Fruit fly (Drosophila melanogaster) whole organism, embryonic: ENCODE results near the gene Swip-1.

Experiments
- ATbp ChIP-seq: fragments of 200-800 bp; sonication (Bioruptor generic); optimal IDR thresholded peaks from 2 replicates; lab custom pipeline; 2017; ENCODE audit warnings: missing biosample characterization, mild to moderate bottlenecking, missing genetic modification characterization, missing genetic modification reagents
- Aef1 ChIP-seq: fragments of 200-800 bp; sonication (Bioruptor generic); IDR thresholded peaks from 3 replicates; pipeline ENCODE4 v1.3.6; 2022; ENCODE audit warnings: missing biosample characterization, missing genetic modification characterization
- Atf3 ChIP-seq: fragments of 200-800 bp; sonication (Bioruptor generic); optimal IDR thresholded peaks from 3 replicates; lab custom pipeline; 2016; ENCODE audit warnings: missing biosample characterization, missing genetic modification characterization
- Bdp1 ChIP-seq: fragments of 200-800 bp; sonication (Bioruptor generic); optimal IDR thresholded peaks from 3 replicates; lab custom pipeline; 2016; ENCODE audit warnings: missing biosample characterization, missing genetic modification characterization
- CG10543 ChIP-seq: fragments of 200-800 bp; sonication (Bioruptor generic); optimal IDR thresholded peaks from 3 replicates; lab custom pipeline; 2017; ENCODE audit warnings: missing biosample characterization, mild to moderate bottlenecking, missing genetic modification characterization, moderate library complexity
- CG10654 ChIP-seq: fragments of 200-800 bp; sonication (Bioruptor generic); optimal IDR thresholded peaks from 2 replicates; lab custom pipeline; 2016; ENCODE audit warnings: missing biosample characterization, missing genetic modification characterization
- CG10959 ChIP-seq: fragments of 200-800 bp; sonication (Bioruptor generic); IDR thresholded peaks from 2 replicates; pipeline ENCODE4 v1.3.6; 2022; ENCODE audit warnings: missing biosample characterization, missing genetic modification characterization
- CG12071 ChIP-seq: fragments of 200-800 bp; sonication (Bioruptor generic); optimal IDR thresholded peaks from 3 replicates; lab custom pipeline; 2018; ENCODE audit warnings: missing biosample characterization, mild to moderate bottlenecking, missing genetic modification characterization
- CG13287 ChIP-seq: fragments of 200-800 bp; sonication (Bioruptor generic); IDR thresholded peaks from 2 replicates; pipeline ENCODE4 v1.3.6; 2022; ENCODE audit warnings: missing biosample characterization, missing genetic modification characterization; ENCODE audit not compliant: partially characterized antibody
- CG13424 ChIP-seq: fragments of 200-800 bp; sonication (Bioruptor generic); optimal IDR thresholded peaks from 2 replicates; lab custom pipeline; 2019; ENCODE audit warnings: missing biosample characterization, mild to moderate bottlenecking, missing genetic modification characterization, moderate library complexity
- CG13624 ChIP-seq: fragments of 200-800 bp; sonication (Bioruptor generic); optimal IDR thresholded peaks from 2 replicates; lab custom pipeline; 2016; ENCODE audit warnings: missing biosample characterization, missing genetic modification characterization
- CG14667 ChIP-seq: fragments of 200-800 bp; sonication (Bioruptor generic); IDR thresholded peaks from 2 replicates; pipeline ENCODE4 v1.3.6; 2022; ENCODE audit warnings: missing biosample characterization, missing genetic modification characterization
- CG14860 ChIP-seq: fragments of 200-800 bp; sonication (Bioruptor generic); IDR thresholded peaks from 3 replicates; pipeline ENCODE4 v1.3.6; 2022; ENCODE audit warnings: missing biosample characterization, missing genetic modification characterization; ENCODE audit not compliant: partially characterized antibody
- CG16813 ChIP-seq: fragments of 200-800 bp; sonication (Bioruptor generic); IDR thresholded peaks from 3 replicates; pipeline ENCODE4 v1.3.6; 2022; ENCODE audit warnings: missing biosample characterization, missing genetic modification characterization; ENCODE audit not compliant: partially characterized antibody
- CG18011 ChIP-seq: fragments of 200-800 bp; sonication (Bioruptor generic); optimal IDR thresholded peaks from 2 replicates; lab custom pipeline; 2017; ENCODE audit warnings: missing biosample characterization, missing genetic modification characterization, mild to moderate bottlenecking, moderate library complexity, missing genotype
- CG2129 ChIP-seq: fragments of 200-800 bp; sonication (Bioruptor generic); IDR thresholded peaks from 2 replicates; pipeline ENCODE4 v1.3.6; 2022; ENCODE audit warnings: missing biosample characterization, missing genetic modification characterization; ENCODE audit not compliant: partially characterized antibody
- CG30020 ChIP-seq: fragments of 200-800 bp; optimal IDR thresholded peaks from 2 replicates; lab custom pipeline; 2019; ENCODE audit warnings: missing biosample characterization, mild to moderate bottlenecking, missing genetic modification characterization, moderate library complexity
- CG30431 ChIP-seq: fragments of 200-800 bp; sonication (Bioruptor generic); optimal IDR thresholded peaks from 2 replicates; lab custom pipeline; 2017; ENCODE audit warnings: missing biosample characterization, missing genetic modification characterization
- CG32532 ChIP-seq: fragments of 200-800 bp; sonication (Bioruptor generic); IDR thresholded peaks from 2 replicates; pipeline ENCODE4 v1.3.6; 2022; ENCODE audit warnings: missing biosample characterization, missing genetic modification characterization
- CG3838 ChIP-seq: fragments of 200-800 bp; sonication (Bioruptor generic); optimal IDR thresholded peaks from 3 replicates; lab custom pipeline; 2016; ENCODE audit warnings: missing biosample characterization, missing genetic modification characterization
- CG4730 ChIP-seq: fragments of 200-800 bp; sonication (Bioruptor generic); IDR thresholded peaks from 2 replicates; pipeline ENCODE4 v1.3.6; 2022; ENCODE audit warnings: missing biosample characterization, missing genetic modification characterization
- CG4854 ChIP-seq: fragments of 200-800 bp; sonication (Bioruptor generic); optimal IDR thresholded peaks from 2 replicates; lab custom pipeline; 2016; ENCODE audit warnings: missing biosample characterization, missing genetic modification characterization, inconsistent platforms
- CG6791 ChIP-seq: fragments of 200-800 bp; sonication (Bioruptor generic); IDR thresholded peaks from 3 replicates; pipeline ENCODE4 v1.3.6; 2022; ENCODE audit warnings: missing biosample characterization, missing genetic modification characterization; ENCODE audit not compliant: partially characterized antibody
- CG7786 ChIP-seq: fragments of 200-800 bp; sonication (Bioruptor generic); optimal IDR thresholded peaks from 2 replicates; lab custom pipeline; 2016; ENCODE audit warnings: missing biosample characterization, missing genetic modification characterization
- CG9609 ChIP-seq: fragments of 200-800 bp; sonication (Bioruptor generic); optimal IDR thresholded peaks from 3 replicates; lab custom pipeline; 2016; ENCODE audit warnings: missing biosample characterization, missing genetic modification characterization
- CHES-1-like ChIP-seq: fragments of 200-800 bp; sonication (Bioruptor generic); optimal IDR thresholded peaks from 2 replicates; lab custom pipeline; 2016; ENCODE audit warnings: missing biosample characterization, missing genetic modification characterization
- CoRest ChIP-seq: fragments of 200-800 bp; sonication (Bioruptor generic); optimal IDR thresholded peaks from 3 replicates; lab custom pipeline; 2018; ENCODE audit warnings: missing biosample characterization, mild to moderate bottlenecking, missing genetic modification characterization, moderate library complexity
- Gsc ChIP-seq: fragments of 200-800 bp; sonication (Bioruptor generic); IDR thresholded peaks from 2 replicates; pipeline ENCODE4 v1.3.6; 2022; ENCODE audit warnings: missing biosample characterization, missing genetic modification characterization
- Hand ChIP-seq: fragments of 200-800 bp; sonication (Bioruptor generic); optimal IDR thresholded peaks from 2 replicates; lab custom pipeline; 2017; ENCODE audit warnings: mild to moderate bottlenecking, missing biosample characterization, missing genetic modification reagents, missing genetic modification characterization
- Hmr ChIP-seq: fragments of 200-800 bp; sonication (Bioruptor generic); optimal IDR thresholded peaks from 3 replicates; lab custom pipeline; 2017; ENCODE audit warnings: mild to moderate bottlenecking, missing biosample characterization, missing genetic modification reagents, missing genetic modification characterization
- Hr51 ChIP-seq, 2 experiments: fragments of 200-800 bp; sonication (Bioruptor generic); optimal IDR thresholded peaks; 2 replicates in 1 of 2; 3 replicates in 1 of 2; lab custom pipeline; 2016 to 2018; ENCODE audit warnings: missing biosample characterization in 2 of 2, missing genetic modification characterization in 2 of 2, mild to moderate bottlenecking in 1 of 2, moderate library complexity in 1 of 2
- Myb ChIP-seq: fragments of 200-800 bp; sonication (Bioruptor generic); optimal IDR thresholded peaks from 2 replicates; lab custom pipeline; 2016; ENCODE audit warnings: missing biosample characterization, missing genetic modification characterization
- Oli ChIP-seq: fragments of 200-800 bp; sonication (Bioruptor generic); optimal IDR thresholded peaks from 2 replicates; lab custom pipeline; 2018; ENCODE audit warnings: missing biosample characterization, mild to moderate bottlenecking, missing genetic modification characterization, moderate library complexity
- TFAM ChIP-seq: fragments of 200-800 bp; sonication (Bioruptor generic); optimal IDR thresholded peaks from 2 replicates; lab custom pipeline; 2017; ENCODE audit warnings: missing biosample characterization, missing genetic modification characterization, inconsistent platforms
- YL-1 ChIP-seq: fragments of 200-800 bp; sonication (Bioruptor generic); optimal IDR thresholded peaks from 3 replicates; lab custom pipeline; 2017; ENCODE audit warnings: missing biosample characterization, mild to moderate bottlenecking, missing genetic modification characterization
- bigmax ChIP-seq: fragments of 200-800 bp; sonication (Bioruptor generic); optimal IDR thresholded peaks from 2 replicates; lab custom pipeline; 2018; ENCODE audit warnings: missing biosample characterization, mild to moderate bottlenecking, missing genetic modification characterization
- br ChIP-seq: fragments of >200 bp; optimal IDR thresholded peaks from 2 replicates; lab custom pipeline; 2017
- dmrt99B ChIP-seq: fragments of 200-800 bp; sonication (Bioruptor generic); optimal IDR thresholded peaks from 2 replicates; lab custom pipeline; 2018; ENCODE audit warnings: missing biosample characterization, mild to moderate bottlenecking, missing genetic modification characterization, moderate library complexity
- ham ChIP-seq: fragments of 200-800 bp; sonication (Bioruptor generic); IDR thresholded peaks from 2 replicates; pipeline ENCODE4 v1.3.6; 2022; ENCODE audit warnings: missing biosample characterization, missing genetic modification characterization
- ken ChIP-seq: fragments of 200-800 bp; sonication (Bioruptor generic); IDR thresholded peaks from 3 replicates; pipeline ENCODE4 v1.3.6; 2022; ENCODE audit warnings: missing biosample characterization, missing genetic modification characterization
- lab ChIP-seq: fragments of 200-800 bp; sonication (Bioruptor generic); optimal IDR thresholded peaks from 3 replicates; lab custom pipeline; 2017; ENCODE audit warnings: missing biosample characterization, missing genetic modification characterization, mild to moderate bottlenecking, moderate library complexity, missing genetic modification reagents
- lilli ChIP-seq: fragments of 200-800 bp; sonication (Bioruptor generic); optimal IDR thresholded peaks from 3 replicates; lab custom pipeline; 2016; ENCODE audit warnings: missing biosample characterization, missing genetic modification characterization
- onecut ChIP-seq: fragments of 200-800 bp; sonication (Bioruptor generic); IDR thresholded peaks from 2 replicates; pipeline ENCODE4 v1.3.6; 2022; ENCODE audit warnings: missing biosample characterization, missing genetic modification characterization
- p53 ChIP-seq: fragments of 200-800 bp; sonication (Bioruptor generic); optimal IDR thresholded peaks from 2 replicates; lab custom pipeline; 2016; ENCODE audit warnings: missing biosample characterization, missing genetic modification characterization
- ro ChIP-seq: fragments of 200-800 bp; sonication (Bioruptor generic); IDR thresholded peaks from 2 replicates; pipeline ENCODE4 v1.3.6; 2022; ENCODE audit warnings: missing biosample characterization, missing genetic modification characterization
- tin ChIP-seq: fragments of 200-800 bp; sonication (Bioruptor generic); optimal IDR thresholded peaks from 3 replicates; lab custom pipeline; 2016; ENCODE audit warnings: missing biosample characterization, missing genetic modification characterization
- toy ChIP-seq: fragments of 200-800 bp; sonication (Bioruptor generic); IDR thresholded peaks from 2 replicates; pipeline ENCODE4 v1.3.6; 2022; ENCODE audit warnings: missing biosample characterization, missing genetic modification characterization
- trem ChIP-seq: fragments of 200-800 bp; optimal IDR thresholded peaks from 3 replicates; lab custom pipeline; 2019; ENCODE audit warnings: missing biosample characterization, mild to moderate bottlenecking, missing genetic modification characterization, moderate library complexity
- zfh2 ChIP-seq: fragments of 200-800 bp; sonication (Bioruptor generic); optimal IDR thresholded peaks from 2 replicates; lab custom pipeline; 2016; ENCODE audit warnings: missing biosample characterization, missing genetic modification characterization

Swip-1 gene

DNA sequence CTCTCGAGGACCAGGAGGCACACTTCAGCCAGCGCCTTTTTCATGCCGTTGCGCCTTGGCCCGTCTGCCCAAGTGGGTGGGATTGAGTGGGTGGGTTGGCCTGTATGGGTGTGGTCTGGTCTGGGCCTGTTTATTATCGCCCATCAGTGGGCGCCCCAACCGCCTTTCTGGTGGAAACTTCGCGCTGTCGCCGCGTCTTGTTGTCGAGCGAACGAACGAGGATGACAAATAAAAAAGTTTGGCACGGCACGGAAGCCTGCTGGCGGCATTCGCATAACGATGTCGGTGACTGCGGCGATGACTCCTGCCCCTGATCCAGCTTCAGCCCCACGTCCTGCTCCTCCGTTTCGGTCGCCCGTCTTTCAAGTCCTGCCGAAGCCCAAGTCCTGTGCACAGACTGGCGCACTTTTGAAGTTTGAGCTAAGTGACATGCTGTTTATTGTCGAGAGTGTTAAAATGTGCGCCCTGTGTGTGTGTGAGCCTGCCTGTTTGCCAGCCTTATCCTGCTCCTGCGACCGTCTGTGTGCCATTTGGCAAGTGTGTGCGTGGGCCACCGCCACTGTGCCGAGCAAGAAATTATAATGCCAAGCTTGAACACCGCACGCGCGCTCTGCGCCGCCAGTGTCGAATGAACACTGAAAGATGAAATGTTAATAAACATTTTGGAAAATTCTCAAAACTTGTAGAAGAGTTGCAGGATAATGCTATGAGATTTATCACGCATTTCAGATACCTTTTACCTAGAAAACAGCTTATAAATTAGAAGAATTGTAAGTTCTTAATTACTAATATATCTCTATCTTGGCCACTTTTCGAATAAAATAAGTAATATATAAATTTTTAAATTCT is 27.2 kb upstream of the Swip-1 start (continued):
- TF ChIP-seq CG30431 (peak; percentile 12), CG13624 (GFP tag; lab: Kevin White, UChicago) (no peak), p53 (no peak), onecut (GFP tag; lab: Robert Waterston, UW) (peak; percentile 52), ATbp (peak; percentile 72), br (lab: Kevin White, UChicago) (no peak), CG12071 (GFP tag; lab: Kevin White, UChicago) (no peak), Atf3 (GFP tag; lab: Kevin White, UChicago) (no peak), CG30020 (tag; lab: Kevin White, UChicago) (no peak), Myb (GFP tag; lab: Kevin White, UChicago) (peak; percentile 4), dmrt99B (tag; lab: Kevin White, UChicago) (peak; percentile 88), bigmax (GFP tag; lab: Kevin White, UChicago) (no peak), CHES-1-like (GFP tag; lab: Kevin White, UChicago) (no peak), CG16813 (GFP tag; lab: Robert Waterston, UW) (no peak), CG9609 (no peak), zfh2 (peak; percentile 10), CG13424 (tag; lab: Kevin White, UChicago) (peak; percentile 89), Oli (tag; lab: Kevin White, UChicago) (peak; percentile 76), CG32532 (peak; percentile 42; the same call in 1 of the 2 replicates), CG10959 (GFP tag; lab: Robert Waterston, UW) (no peak), ro (no peak), tin (GFP tag; lab: Kevin White, UChicago) (peak; percentile 43), CoRest (tag; lab: Kevin White, UChicago) (peak; percentile 83), CG4730 (GFP tag; lab: Robert Waterston, UW) (peak; percentile 16; the same call in 1 of the 2 replicates), Aef1 (GFP tag; lab: Robert Waterston, UW) (peak; percentile 58; the same call in 2 of the 3 replicates), toy (GFP tag; lab: Robert Waterston, UW) (no peak), CG4854 (GFP tag; lab: Kevin White, UChicago) (no peak), Hr51 (GFP tag; optimal IDR thresholded peaks at IDR 0.05; lab: Kevin White, UChicago) (peak in 1 of 2 experiments; percentile 79), lab (GFP tag; lab: Kevin White, UChicago) (peak; percentile 90), CG7786 (GFP tag; lab: Kevin White, UChicago) (no peak), CG18011 (GFP tag; lab: Kevin White, UChicago) (peak; percentile 4), Hmr (GFP tag; lab: Kevin White, UChicago) (peak; percentile 91), CG2129 (GFP tag; lab: Robert Waterston, UW) (no peak), YL-1 (GFP tag; lab: Kevin White, UChicago) (peak; percentile 6), Bdp1 (GFP tag; lab: Kevin White, UChicago) (no peak), ken (GFP tag; lab: Robert Waterston, UW) (no peak), trem (tag; lab: Kevin White, UChicago) (peak; percentile 7), CG6791 (GFP tag; lab: Robert Waterston, UW) (no peak), CG3838 (GFP tag; lab: Kevin White, UChicago) (no peak), CG13287 (GFP tag; lab: Robert Waterston, UW) (no peak), TFAM (GFP tag; lab: Kevin White, UChicago) (no peak), CG14860 (GFP tag; lab: Robert Waterston, UW) (no peak), lilli (GFP tag; lab: Kevin White, UChicago) (peak; percentile 61), CG14667 (peak; percentile 33; the same call in 1 of the 2 replicates), ham (GFP tag; lab: Robert Waterston, UW) (no peak), Gsc (GFP tag; lab: Robert Waterston, UW) (no peak), CG10543 (peak; percentile 72), CG10654 (GFP tag; lab: Kevin White, UChicago) (peak; percentile 11), Hand (GFP tag; lab: Kevin White, UChicago) (peak; percentile 91)
